ENCODE assay signal across 2 fruit fly cellular contexts in genomic region chr3L:7150850-7151249, dm6.
TF ChIP-seq lines count a peak whose summit lies in the region.

No protein-coding gene starts in this region.

TF ChIP-seq in whole organism, embryonic, 481 proteins besides CTCF, POLR2A, EP300 and RAD21 (continued from another document and continues in another):
- TF ChIP-seq Optix (GFP tag; IDR thresholded peaks at IDR 0.05; lab: Robert Waterston, UW) (no peak), amos (GFP tag; IDR thresholded peaks at IDR 0.05; lab: Robert Waterston, UW; ENCODE audit: partially characterized antibody) (no peak), CG3847 (GFP tag; IDR thresholded peaks at IDR 0.05; lab: Robert Waterston, UW) (no peak), Side (GFP tag; optimal IDR thresholded peaks at IDR 0.05; lab: Kevin White, UChicago) (no peak), CG12155 (GFP tag; optimal IDR thresholded peaks at IDR 0.05; lab: Kevin White, UChicago) (no peak), E2f1 (GFP tag; IDR thresholded peaks at IDR 0.05; lab: Robert Waterston, UW) (no peak), hbn (GFP tag; IDR thresholded peaks at IDR 0.05; lab: Robert Waterston, UW; ENCODE audit: partially characterized antibody) (no peak), emc (GFP tag; optimal IDR thresholded peaks at IDR 0.05; lab: Kevin White, UChicago) (no peak), CG14710 (tag; optimal IDR thresholded peaks at IDR 0.05; lab: Kevin White, UChicago) (no peak), twi (tag; optimal IDR thresholded peaks at IDR 0.05; lab: Kevin White, UChicago) (no peak), Hmr (GFP tag; optimal IDR thresholded peaks at IDR 0.05; lab: Kevin White, UChicago) (no peak), CG14965 (GFP tag; optimal IDR thresholded peaks at IDR 0.05; lab: Kevin White, UChicago; ENCODE audit: borderline replicate concordance) (no peak), CG4617 (GFP tag; optimal IDR thresholded peaks at IDR 0.05; lab: Kevin White, UChicago; ENCODE audit: borderline replicate concordance) (no peak), fd64A (GFP tag; optimal IDR thresholded peaks at IDR 0.05; lab: Kevin White, UChicago) (no peak), Neu2 (GFP tag; optimal IDR thresholded peaks at IDR 0.05; lab: Kevin White, UChicago; ENCODE audit: borderline replicate concordance) (no peak), CG1233 (GFP tag; optimal IDR thresholded peaks at IDR 0.05; lab: Kevin White, UChicago) (no peak), luna (GFP tag; optimal IDR thresholded peaks at IDR 0.05; lab: Kevin White, UChicago) (no peak), az2 (GFP tag; optimal IDR thresholded peaks at IDR 0.05; lab: Kevin White, UChicago) (no peak), CG10979 (tag; optimal IDR thresholded peaks at IDR 0.05; lab: Kevin White, UChicago) (peak; percentile 12), Awh (GFP tag; IDR thresholded peaks at IDR 0.05; lab: Robert Waterston, UW) (no peak), CG2116 (GFP tag; optimal IDR thresholded peaks at IDR 0.05; lab: Kevin White, UChicago) (no peak), sens (GFP tag; lab: Kevin White, UChicago) (peak; percentile 67), CG17186 (GFP tag; optimal IDR thresholded peaks at IDR 0.05; lab: Kevin White, UChicago) (no peak), CG32532 (GFP tag; IDR thresholded peaks at IDR 0.05; lab: Robert Waterston, UW) (no peak), grn (GFP tag; optimal IDR thresholded peaks at IDR 0.05; lab: Kevin White, UChicago) (no peak), Oli (tag; optimal IDR thresholded peaks at IDR 0.05; lab: Kevin White, UChicago) (no peak), seq (GFP tag; IDR thresholded peaks at IDR 0.05; lab: Robert Waterston, UW) (no peak), CHES-1-like (GFP tag; optimal IDR thresholded peaks at IDR 0.05; lab: Kevin White, UChicago) (no peak), CG5245 (GFP tag; optimal IDR thresholded peaks at IDR 0.05; lab: Kevin White, UChicago) (no peak), unpg (GFP tag; optimal IDR thresholded peaks at IDR 0.05; lab: Kevin White, UChicago) (no peak), CG6175 (GFP tag; IDR thresholded peaks at IDR 0.05; lab: Robert Waterston, UW) (no peak), Sry-β (GFP tag; optimal IDR thresholded peaks at IDR 0.05; lab: Kevin White, UChicago) (no peak), ranshi (GFP tag; IDR thresholded peaks at IDR 0.05; lab: Robert Waterston, UW) (peak; percentile 21; the same call in 1 of the 2 replicates), gfzf (GFP tag; optimal IDR thresholded peaks at IDR 0.05; lab: Kevin White, UChicago) (no peak), CG14441 (GFP tag; IDR thresholded peaks at IDR 0.05; lab: Robert Waterston, UW) (no peak), ssp (GFP tag; IDR thresholded peaks at IDR 0.05; lab: Robert Waterston, UW) (no peak), abd-A (tag; optimal IDR thresholded peaks at IDR 0.05; lab: Kevin White, UChicago) (no peak), Dad (GFP tag; optimal IDR thresholded peaks at IDR 0.05; lab: Kevin White, UChicago) (no peak), Doc3 (GFP tag; IDR thresholded peaks at IDR 0.05; lab: Robert Waterston, UW; ENCODE audit: partially characterized antibody) (no peak), CG7745 (tag; optimal IDR thresholded peaks at IDR 0.05; lab: Kevin White, UChicago) (no peak), CG32772 (GFP tag; IDR thresholded peaks at IDR 0.05; lab: Robert Waterston, UW) (no peak), CG13775 (GFP tag; optimal IDR thresholded peaks at IDR 0.05; lab: Kevin White, UChicago) (no peak), aop (GFP tag; IDR thresholded peaks at IDR 0.05; lab: Robert Waterston, UW) (no peak), inv (GFP tag; IDR thresholded peaks at IDR 0.05; lab: Robert Waterston, UW; ENCODE audit: partially characterized antibody) (no peak), tio (GFP tag; optimal IDR thresholded peaks at IDR 0.05; lab: Kevin White, UChicago) (no peak), pzg (GFP tag; optimal IDR thresholded peaks at IDR 0.05; lab: Kevin White, UChicago) (no peak), ato (GFP tag; IDR thresholded peaks at IDR 0.05; lab: Robert Waterston, UW; ENCODE audit: partially characterized antibody) (no peak), HLH3B (GFP tag; IDR thresholded peaks at IDR 0.05; lab: Robert Waterston, UW) (peak; percentile 28; the same call in 1 of the 2 replicates), Lpt (GFP tag; optimal IDR thresholded peaks at IDR 0.05; lab: Kevin White, UChicago) (no peak), salm (tag; optimal IDR thresholded peaks at IDR 0.05; lab: Kevin White, UChicago) (no peak), ase (GFP tag; IDR thresholded peaks at IDR 0.05; lab: Robert Waterston, UW) (no peak), prd (optimal IDR thresholded peaks at IDR 0.05; lab: Kevin White, UChicago) (no peak), prd (GFP tag; IDR thresholded peaks at IDR 0.05; lab: Robert Waterston, UW) (peak; percentile 36; the same call in 1 of the 3 replicates), Spps (tag; optimal IDR thresholded peaks at IDR 0.05; lab: Kevin White, UChicago) (no peak), gcm (GFP tag; optimal IDR thresholded peaks at IDR 0.05; lab: Kevin White, UChicago) (no peak), CG7357 (GFP tag; IDR thresholded peaks at IDR 0.05; lab: Robert Waterston, UW) (no peak), tap (tag; optimal IDR thresholded peaks at IDR 0.05; lab: Kevin White, UChicago) (no peak), slbo (GFP tag; IDR thresholded peaks at IDR 0.05; lab: Robert Waterston, UW) (no peak), H15 (GFP tag; IDR thresholded peaks at IDR 0.05; lab: Robert Waterston, UW) (no peak; the same call in 2 of the 3 replicates), CG5180 (GFP tag; optimal IDR thresholded peaks at IDR 0.05; lab: Kevin White, UChicago) (no peak), CG12769 (tag; optimal IDR thresholded peaks at IDR 0.05; lab: Kevin White, UChicago) (no peak), schlank (tag; optimal IDR thresholded peaks at IDR 0.05; lab: Kevin White, UChicago) (no peak), CG14860 (GFP tag; IDR thresholded peaks at IDR 0.05; lab: Robert Waterston, UW; ENCODE audit: partially characterized antibody) (no peak), zf30C (GFP tag; optimal IDR thresholded peaks at IDR 0.05; lab: Kevin White, UChicago) (no peak), lab (GFP tag; optimal IDR thresholded peaks at IDR 0.05; lab: Kevin White, UChicago) (no peak), CG6654 (GFP tag; optimal IDR thresholded peaks at IDR 0.05; lab: Kevin White, UChicago) (no peak), CG9797 (GFP tag; optimal IDR thresholded peaks at IDR 0.05; lab: Kevin White, UChicago) (no peak), Dll (GFP tag; IDR thresholded peaks at IDR 0.05; lab: Robert Waterston, UW; ENCODE audit: partially characterized antibody) (no peak)

TF ChIP-seq in whole organism, prepupa, 60 proteins besides CTCF, POLR2A, EP300 and RAD21 (continued from another document):
- TF ChIP-seq CG1621 (tag; optimal IDR thresholded peaks at IDR 0.05; lab: Kevin White, UChicago) (peak; percentile 72), Gug (GFP tag; IDR thresholded peaks at IDR 0.05; lab: Robert Waterston, UW) (peak; percentile 73), ss (GFP tag; optimal IDR thresholded peaks at IDR 0.05; lab: Kevin White, UChicago) (peak; percentile 74 to 79), CG8632 (GFP tag; optimal IDR thresholded peaks at IDR 0.05; lab: Kevin White, UChicago) (peak; percentile 41), Eip75B (GFP tag; optimal IDR thresholded peaks at IDR 0.05; lab: Kevin White, UChicago) (peak; percentile 75), svp (GFP tag; lab: Kevin White, UChicago) (no peak), Eip93F (GFP tag; optimal IDR thresholded peaks at IDR 0.05; lab: Kevin White, UChicago) (no peak), CG32006 (GFP tag; optimal IDR thresholded peaks at IDR 0.05; lab: Kevin White, UChicago) (peak; percentile 81), CG6808 (GFP tag; optimal IDR thresholded peaks at IDR 0.05; lab: Kevin White, UChicago) (peak; percentile 75), fkh (GFP tag; optimal IDR thresholded peaks at IDR 0.05; lab: Kevin White, UChicago) (no peak), Lpt (GFP tag; optimal IDR thresholded peaks at IDR 0.05; lab: Kevin White, UChicago) (peak; percentile 77), cyc (GFP tag; optimal IDR thresholded peaks at IDR 0.05; lab: Kevin White, UChicago) (peak; percentile 49), OdsH (GFP tag; optimal IDR thresholded peaks at IDR 0.05; lab: Kevin White, UChicago) (peak; percentile 82), CG6163 (GFP tag; IDR thresholded peaks at IDR 0.05; lab: Robert Waterston, UW) (peak; percentile 93), fd59A (GFP tag; optimal IDR thresholded peaks at IDR 0.05; lab: Kevin White, UChicago) (peak; percentile 67), acj6 (GFP tag; optimal IDR thresholded peaks at IDR 0.05; lab: Kevin White, UChicago) (peak; percentile 78), fd85E (GFP tag; optimal IDR thresholded peaks at IDR 0.05; lab: Kevin White, UChicago) (peak; percentile 12), Blimp-1 (GFP tag; optimal IDR thresholded peaks at IDR 0.05; lab: Kevin White, UChicago) (no peak), CG11294 (GFP tag; IDR thresholded peaks at IDR 0.05; lab: Robert Waterston, UW) (peak; percentile 83), CG6276 (GFP tag; optimal IDR thresholded peaks at IDR 0.05; lab: Kevin White, UChicago) (peak; percentile 77), lz (GFP tag; optimal IDR thresholded peaks at IDR 0.05; lab: Kevin White, UChicago) (peak; percentile 35), spab (GFP tag; optimal IDR thresholded peaks at IDR 0.05; lab: Kevin White, UChicago) (peak; percentile 78), Sox15 (GFP tag; optimal IDR thresholded peaks at IDR 0.05; lab: Kevin White, UChicago) (peak; percentile 28), net (GFP tag; optimal IDR thresholded peaks at IDR 0.05; lab: Kevin White, UChicago) (peak; percentile 74), Sox102F (GFP tag; optimal IDR thresholded peaks at IDR 0.05; lab: Kevin White, UChicago) (peak; percentile 30), CG7368 (GFP tag; optimal IDR thresholded peaks at IDR 0.05; lab: Kevin White, UChicago) (peak; percentile 63), CG15336 (GFP tag; IDR thresholded peaks at IDR 0.05; lab: Robert Waterston, UW) (peak; percentile 91), Hr4 (GFP tag; optimal IDR thresholded peaks at IDR 0.05; lab: Kevin White, UChicago) (peak; percentile 87), CG31627 (GFP tag; optimal IDR thresholded peaks at IDR 0.05; lab: Kevin White, UChicago) (peak; percentile 52), eg (GFP tag; IDR thresholded peaks at IDR 0.05; lab: Robert Waterston, UW) (peak; percentile 94), CG10669 (GFP tag; optimal IDR thresholded peaks at IDR 0.05; lab: Kevin White, UChicago) (peak; percentile 81), dsx (GFP tag; optimal IDR thresholded peaks at IDR 0.05; lab: Kevin White, UChicago; ENCODE audit: poor library complexity, severe bottlenecking) (peak; percentile 81), Ets96B (tag; optimal IDR thresholded peaks at IDR 0.05; lab: Kevin White, UChicago) (peak; percentile 86), topi (GFP tag; optimal IDR thresholded peaks at IDR 0.05; lab: Kevin White, UChicago) (peak; percentile 61), CG6854 (GFP tag; optimal IDR thresholded peaks at IDR 0.05; lab: Kevin White, UChicago) (no peak), CG8319 (GFP tag; optimal IDR thresholded peaks at IDR 0.05; lab: Kevin White, UChicago) (peak; percentile 44), esn (GFP tag; optimal IDR thresholded peaks at IDR 0.05; lab: Kevin White, UChicago) (peak; percentile 51)
